Worm (Caenorhabditis elegans) whole organism, mixed stage, embryonic: ENCODE results near the gene lin-49.

Experiments used
- M03D4.4 ChIP-seq: sonication (generic microtip); optimal IDR thresholded peaks from 2 replicates; lab custom pipeline; 2017; ENCODE audit warnings: mild to moderate bottlenecking, missing genetic modification characterization, missing compliant biosample characterization
- bed-3 ChIP-seq: fragments of 200-800 bp; sonication (Bioruptor generic); optimal IDR thresholded peaks from 3 replicates; lab custom pipeline; 2018; ENCODE audit warnings: mild to moderate bottlenecking, missing genetic modification characterization, moderate library complexity, missing compliant biosample characterization
- ceh-39 ChIP-seq: fragments of 150-350 bp; optimal IDR thresholded peaks from 2 replicates; lab custom pipeline; 2014; ENCODE audit warnings: missing biosample characterization, missing genetic modification characterization
- ceh-43 ChIP-seq: fragments of 200-800 bp; sonication (Bioruptor generic); optimal IDR thresholded peaks from 2 replicates; lab custom pipeline; 2018; ENCODE audit warnings: mild to moderate bottlenecking, missing genetic modification characterization, moderate library complexity, missing compliant biosample characterization
- ceh-83 ChIP-seq: fragments of 200-800 bp; sonication (Bioruptor generic); optimal IDR thresholded peaks from 2 replicates; lab custom pipeline; 2018; ENCODE audit warnings: mild to moderate bottlenecking, missing genetic modification characterization, missing compliant biosample characterization
- ces-1 ChIP-seq: fragments of 150-350 bp; optimal IDR thresholded peaks from 2 replicates; lab custom pipeline; 2014; ENCODE audit warnings: missing biosample characterization, missing genetic modification reagents, missing genetic modification characterization
- cnd-1 ChIP-seq: fragments of 200-800 bp; sonication (Bioruptor generic); optimal IDR thresholded peaks from 2 replicates; lab custom pipeline; 2018; ENCODE audit warnings: mild to moderate bottlenecking, missing genetic modification characterization, missing compliant biosample characterization
- drap-1 ChIP-seq: fragments of 200-800 bp; sonication (Bioruptor generic); optimal IDR thresholded peaks from 3 replicates; lab custom pipeline; 2018; ENCODE audit warnings: mild to moderate bottlenecking, missing genetic modification characterization, missing compliant biosample characterization
- elt-1 ChIP-seq: sonication (generic microtip); optimal IDR thresholded peaks from 2 replicates; lab custom pipeline; 2017; ENCODE audit warnings: missing genetic modification characterization, mild to moderate bottlenecking, missing compliant biosample characterization, antibody characterized with exemption, moderate library complexity, borderline replicate concordance; ENCODE audit not compliant: insufficient read depth
- elt-3 ChIP-seq: fragments of 150-350 bp; optimal IDR thresholded peaks from 2 replicates; lab custom pipeline; 2014; ENCODE audit warnings: missing biosample characterization, missing genetic modification characterization
- ham-2 ChIP-seq: fragments of 200-800 bp; sonication (Bioruptor generic); optimal IDR thresholded peaks from 2 replicates; lab custom pipeline; 2018; ENCODE audit warnings: mild to moderate bottlenecking, missing genetic modification characterization, missing compliant biosample characterization
- hlh-1 ChIP-seq: fragments of 150-350 bp; optimal IDR thresholded peaks from 2 replicates; lab custom pipeline; 2014; ENCODE audit warnings: missing biosample characterization, missing genetic modification reagents, missing genetic modification characterization
- lin-13 ChIP-seq: fragments of 150-350 bp; optimal IDR thresholded peaks from 2 replicates; lab custom pipeline; 2014; ENCODE audit warnings: missing biosample characterization, missing genetic modification characterization
- lin-32 ChIP-seq: fragments of 200-800 bp; sonication (Bioruptor generic); optimal IDR thresholded peaks from 2 replicates; lab custom pipeline; 2018; ENCODE audit warnings: mild to moderate bottlenecking, missing genetic modification characterization, missing compliant biosample characterization
- lsy-2 ChIP-seq: fragments of 150-350 bp; optimal IDR thresholded peaks from 2 replicates; lab custom pipeline; 2014; ENCODE audit warnings: missing biosample characterization, missing genetic modification characterization
- mab-5 ChIP-seq: fragments of 150-350 bp; optimal IDR thresholded peaks from 2 replicates; lab custom pipeline; 2014; ENCODE audit warnings: missing biosample characterization, missing genetic modification characterization
- mep-1 ChIP-seq: fragments of 150-350 bp; optimal IDR thresholded peaks from 2 replicates; lab custom pipeline; 2017; ENCODE audit warnings: missing biosample characterization, missing genetic modification reagents, missing genetic modification characterization, inconsistent platforms
- nhr-2 ChIP-seq: fragments of 150-350 bp; optimal IDR thresholded peaks from 2 replicates; lab custom pipeline; 2014; ENCODE audit warnings: missing biosample characterization, missing genetic modification characterization
- nhr-237 ChIP-seq: fragments of 150-350 bp; optimal IDR thresholded peaks from 2 replicates; lab custom pipeline; 2014; ENCODE audit warnings: missing biosample characterization, missing genetic modification characterization
- nhr-28 ChIP-seq: fragments of 150-350 bp; optimal IDR thresholded peaks from 2 replicates; lab custom pipeline; 2014; ENCODE audit warnings: missing biosample characterization, missing genetic modification characterization
- pha-4 ChIP-seq: fragments of 150-350 bp; optimal IDR thresholded peaks from 2 replicates; lab custom pipeline; 2018; ENCODE audit warnings: missing biosample characterization, missing genetic modification reagents, missing genetic modification characterization
- sem-2 ChIP-seq: fragments of 200-800 bp; sonication (Bioruptor generic); optimal IDR thresholded peaks from 2 replicates; lab custom pipeline; 2018; ENCODE audit warnings: mild to moderate bottlenecking, missing genetic modification characterization, missing compliant biosample characterization
- snpc-4 ChIP-seq: fragments of 150-350 bp; optimal IDR thresholded peaks from 2 replicates; lab custom pipeline; 2014; ENCODE audit warnings: missing biosample characterization, missing genetic modification characterization
- tbx-8 ChIP-seq: fragments of 200-800 bp; sonication (Bioruptor generic); optimal IDR thresholded peaks from 2 replicates; lab custom pipeline; 2018; ENCODE audit warnings: mild to moderate bottlenecking, missing genetic modification characterization, moderate library complexity, missing compliant biosample characterization
- unc-120 ChIP-seq: sonication (generic microtip); optimal IDR thresholded peaks from 2 replicates; lab custom pipeline; 2017; ENCODE audit warnings: missing genetic modification characterization, missing compliant biosample characterization; ENCODE audit not compliant: poor library complexity, severe bottlenecking
- unc-39 ChIP-seq: fragments of 150-350 bp; optimal IDR thresholded peaks from 2 replicates; lab custom pipeline; 2014; ENCODE audit warnings: missing biosample characterization, missing genetic modification characterization
- unc-62 ChIP-seq: fragments of 150-350 bp; optimal IDR thresholded peaks from 2 replicates; lab custom pipeline; 2014; ENCODE audit warnings: missing biosample characterization, missing genetic modification reagents, missing genetic modification characterization
- zip-8 ChIP-seq: fragments of 150-350 bp; optimal IDR thresholded peaks from 2 replicates; lab custom pipeline; 2014; ENCODE audit warnings: missing biosample characterization, missing genetic modification characterization
- ztf-11 ChIP-seq: fragments of 150-350 bp; optimal IDR thresholded peaks from 2 replicates; lab custom pipeline; 2014; ENCODE audit warnings: missing biosample characterization, missing genetic modification characterization

Gene lin-49

ce11 chrIV:8597504-8597903 is 23.0 kb upstream of the lin-49 start:
- TF ChIP-seq nhr-237: peak; percentile 3
- TF ChIP-seq lin-13 (tag; lab: Kevin White, UChicago): no peak
- TF ChIP-seq ces-1 (GFP tag; lab: Kevin White, UChicago): peak; percentile 59
- TF ChIP-seq unc-120 (tag; lab: Kevin White, UChicago): peak; percentile 49
- TF ChIP-seq nhr-2 (tag; lab: Kevin White, UChicago): peak; percentile 3
- TF ChIP-seq, all 35 proteins: peak for 4

- TF ChIP-seq unc-39 (tag; lab: Kevin White, UChicago) (no peak), mep-1 (tag; lab: Kevin White, UChicago) (no peak), ces-1 (GFP tag; lab: Kevin White, UChicago) (no peak)
These were observed 19.7 kb upstream of the lin-49 start, which contains the start of gene Y59H11AR.4 for ce11 chrIV:8600712-8601330. Gene Y59H11AR.4, minus strand, starts transcription at chrIV:8600762.

ce11 chrIV:8602877-8603276 is 17.6 kb upstream of the lin-49 start, which contains the start of gene Y59H11AR.10:
Gene Y59H11AR.10, plus strand, starts transcription at chrIV:8603177.
- no peak for TF ChIP-seq pha-4 (tag; lab: Kevin White, UChicago)

ce11 chrIV:8605217-8605616 is 15.3 kb upstream of the lin-49 start:
- TF ChIP-seq unc-62 (GFP tag; lab: Kevin White, UChicago) (peak; percentile 7), lin-13 (tag; lab: Kevin White, UChicago) (no peak), lin-32 (GFP tag; lab: Kevin White, UChicago) (no peak), mep-1 (tag; lab: Kevin White, UChicago) (no peak), hlh-1 (tag; lab: Kevin White, UChicago) (peak; percentile 42), unc-39 (tag; lab: Kevin White, UChicago) (no peak), nhr-28 (tag; lab: Kevin White, UChicago) (no peak), bed-3 (GFP tag; lab: Kevin White, UChicago) (no peak), unc-120 (tag; lab: Kevin White, UChicago) (peak; percentile 65), ceh-43 (GFP tag; lab: Kevin White, UChicago) (no peak)

ce11 chrIV:8608204-8608603 is 12.3 kb upstream of the lin-49 start:
- TF ChIP-seq unc-62 (GFP tag; lab: Kevin White, UChicago): no peak
- TF ChIP-seq ztf-11 (tag; lab: Kevin White, UChicago): no peak
- TF ChIP-seq lin-13 (tag; lab: Kevin White, UChicago): no peak
- no peak for TF ChIP-seq hlh-1 (tag; lab: Kevin White, UChicago)
- no peak for TF ChIP-seq sem-2 (GFP tag; lab: Kevin White, UChicago)
- TF ChIP-seq nhr-28 (tag; lab: Kevin White, UChicago): no peak
- no peak for TF ChIP-seq cnd-1
- TF ChIP-seq ham-2 (GFP tag; lab: Kevin White, UChicago): no peak
- no peak for TF ChIP-seq mep-1 (tag; lab: Kevin White, UChicago)
- no peak for TF ChIP-seq pha-4 (tag; lab: Kevin White, UChicago)
- no peak for TF ChIP-seq ceh-83

ce11 chrIV:8608934-8609333 is 11.5 kb upstream of the lin-49 start, which contains the start of gene F42A9.6:
Gene F42A9.6, plus strand, starts transcription at chrIV:8609234.
- no peak for TF ChIP-seq snpc-4 (tag; lab: Kevin White, UChicago)
- no peak for TF ChIP-seq ham-2 (GFP tag; lab: Kevin White, UChicago)
- TF ChIP-seq unc-62 (GFP tag; lab: Kevin White, UChicago): no peak
- TF ChIP-seq mab-5 (tag; lab: Kevin White, UChicago): no peak
- no peak for TF ChIP-seq tbx-8 (GFP tag; lab: Kevin White, UChicago)
- no peak for TF ChIP-seq unc-120 (tag; lab: Kevin White, UChicago)
- TF ChIP-seq M03D4.4: no peak
- TF ChIP-seq drap-1 (GFP tag; lab: Kevin White, UChicago): no peak
- TF ChIP-seq ceh-83: no peak
- TF ChIP-seq lsy-2 (tag; lab: Kevin White, UChicago): no peak
- TF ChIP-seq elt-1 (tag; lab: Kevin White, UChicago): no peak
- TF ChIP-seq zip-8: no peak
- TF ChIP-seq pha-4 (tag; lab: Kevin White, UChicago): no peak
- no peak for TF ChIP-seq elt-3 (tag; lab: Kevin White, UChicago)
- TF ChIP-seq mep-1 (tag; lab: Kevin White, UChicago): no peak
- TF ChIP-seq ceh-39 (tag; lab: Kevin White, UChicago): no peak
- TF ChIP-seq hlh-1 (tag; lab: Kevin White, UChicago): no peak
